Fruit fly (Drosophila melanogaster): Measurements from ENCODE around the gene CG1647.

Gene CG1647

dm6 chr3R:28811677-28812465 lies 8.2 kb upstream of the CG1647 start, which contains the start of gene Prp39 (continued):
- TF ChIP-seq Xbp1 (GFP tag; optimal IDR thresholded peaks at IDR 0.05): peak; percentile 41
- TF ChIP-seq ash1 (GFP tag; optimal IDR thresholded peaks at IDR 0.05): no peak
- TF ChIP-seq amos (GFP tag; IDR thresholded peaks at IDR 0.05; ENCODE audit: partially characterized antibody): peak; percentile 72
- peak; percentile 73 for TF ChIP-seq Bgb (GFP tag; IDR thresholded peaks at IDR 0.05; ENCODE audit: partially characterized antibody)
- no peak for TF ChIP-seq cwo (GFP tag; optimal IDR thresholded peaks at IDR 0.05)
- TF ChIP-seq CG16779 (GFP tag; IDR thresholded peaks at IDR 0.05): no peak
- peak; percentile 51 for TF ChIP-seq lilli (GFP tag; optimal IDR thresholded peaks at IDR 0.05)
- TF ChIP-seq Aef1 (GFP tag; IDR thresholded peaks at IDR 0.05): peak; percentile 33; the same call in 1 of the 3 replicates
- TF ChIP-seq Dip3 (GFP tag; optimal IDR thresholded peaks at IDR 0.05): no peak
- TF ChIP-seq phol (tag; optimal IDR thresholded peaks at IDR 0.05): peak; percentile 99
- no peak for TF ChIP-seq CG1233 (GFP tag; optimal IDR thresholded peaks at IDR 0.05)
- peak; percentile 64 for TF ChIP-seq sens (GFP tag)
- peak; percentile 38 for TF ChIP-seq CG14667 (GFP tag; IDR thresholded peaks at IDR 0.05)
- no peak for TF ChIP-seq CG3726 (GFP tag; IDR thresholded peaks at IDR 0.05)
- no peak for TF ChIP-seq CG16863 (GFP tag; optimal IDR thresholded peaks at IDR 0.05)
- peak; percentile 74 for TF ChIP-seq unc-4 (GFP tag; IDR thresholded peaks at IDR 0.05; ENCODE audit: partially characterized antibody)
- peak; percentile 58 for TF ChIP-seq CG2116 (GFP tag; optimal IDR thresholded peaks at IDR 0.05)
- TF ChIP-seq CG34224 (GFP tag; IDR thresholded peaks at IDR 0.05; ENCODE audit: partially characterized antibody): peak; percentile 79
- no peak for TF ChIP-seq Nf-YB (GFP tag; optimal IDR thresholded peaks at IDR 0.05)
- TF ChIP-seq CG32767 (GFP tag; IDR thresholded peaks at IDR 0.05): 0 out of 2 replicates have a peak, but pooled peaks have one; percentile 30
- TF ChIP-seq CG14860 (GFP tag; IDR thresholded peaks at IDR 0.05; ENCODE audit: partially characterized antibody): peak; percentile 63; the same call in 2 of the 3 replicates
- TF ChIP-seq prd (optimal IDR thresholded peaks at IDR 0.05): no peak
- peak; percentile 72; the same call in 2 of the 3 replicates for TF ChIP-seq prd (GFP tag; IDR thresholded peaks at IDR 0.05)
- TF ChIP-seq D19A (tag; optimal IDR thresholded peaks at IDR 0.05): no peak
- peak; percentile 63; the same call in 2 of the 3 replicates for TF ChIP-seq mld (GFP tag; IDR thresholded peaks at IDR 0.05; ENCODE audit: partially characterized antibody)
- TF ChIP-seq Six4 (GFP tag; optimal IDR thresholded peaks at IDR 0.05): no peak
- peak; percentile 51 for TF ChIP-seq CG12391 (tag; optimal IDR thresholded peaks at IDR 0.05)
- TF ChIP-seq CG17612 (GFP tag; IDR thresholded peaks at IDR 0.05): no peak
- no peak for TF ChIP-seq CG18011 (GFP tag; optimal IDR thresholded peaks at IDR 0.05)
- TF ChIP-seq CG9817 (tag; optimal IDR thresholded peaks at IDR 0.05): no peak
- no peak; the same call in 1 of the 2 replicates for TF ChIP-seq NFAT (GFP tag; IDR thresholded peaks at IDR 0.05)
- peak; percentile 38; the same call in 1 of the 2 replicates for TF ChIP-seq MBD-R2 (GFP tag; IDR thresholded peaks at IDR 0.05)
- TF ChIP-seq Fer3 (tag; optimal IDR thresholded peaks at IDR 0.05): peak; percentile 15
- no peak for TF ChIP-seq tap (tag; optimal IDR thresholded peaks at IDR 0.05)
- TF ChIP-seq CG3281 (GFP tag; optimal IDR thresholded peaks at IDR 0.05): no peak
- TF ChIP-seq CG12769 (tag; optimal IDR thresholded peaks at IDR 0.05): no peak
- no peak for TF ChIP-seq tin (GFP tag; optimal IDR thresholded peaks at IDR 0.05)
- TF ChIP-seq Scr (GFP tag; IDR thresholded peaks at IDR 0.05; ENCODE audit: partially characterized antibody): peak; percentile 80
- TF ChIP-seq CG11456 (GFP tag; IDR thresholded peaks at IDR 0.05): 0 out of 3 replicates have a peak, but pooled peaks have one; percentile 47
- no peak for TF ChIP-seq CG31388 (GFP tag; optimal IDR thresholded peaks at IDR 0.05)
- TF ChIP-seq pan (optimal IDR thresholded peaks at IDR 0.05): no peak
- TF ChIP-seq pan (GFP tag; optimal IDR thresholded peaks at IDR 0.05 in 1 of 2, IDR thresholded peaks at IDR 0.05 in 1 of 2): peak in 1 of 2 experiments; percentile 55
- TF ChIP-seq TFAM (GFP tag; optimal IDR thresholded peaks at IDR 0.05): no peak
- TF ChIP-seq CG14441 (GFP tag; IDR thresholded peaks at IDR 0.05): peak; percentile 55; the same call in 1 of the 2 replicates
- TF ChIP-seq CG1024 (GFP tag; IDR thresholded peaks at IDR 0.05): no peak
- no peak for TF ChIP-seq CG10543 (GFP tag; optimal IDR thresholded peaks at IDR 0.05)
- no peak for TF ChIP-seq CG17385 (GFP tag; optimal IDR thresholded peaks at IDR 0.05)
- no peak for TF ChIP-seq CG4854 (GFP tag; optimal IDR thresholded peaks at IDR 0.05)
- TF ChIP-seq jigr1 (GFP tag; IDR thresholded peaks at IDR 0.05): no peak
